Worm (Caenorhabditis elegans): ENCODE measurements around the gene Y81B9A.1.

The Y81B9A.1 gene

ce11 chrX:9172278-9172677 is 20.0 kb upstream of the Y81B9A.1 start, which contains the start of gene B0563.18 (continued):
- no peak for TF ChIP-seq lsy-27 (tag; optimal IDR thresholded peaks at IDR 0.05; ENCODE audit: borderline replicate concordance, insufficient read depth)
- TF ChIP-seq efl-1 (GFP tag; optimal IDR thresholded peaks at IDR 0.05) = no peak

DNA sequence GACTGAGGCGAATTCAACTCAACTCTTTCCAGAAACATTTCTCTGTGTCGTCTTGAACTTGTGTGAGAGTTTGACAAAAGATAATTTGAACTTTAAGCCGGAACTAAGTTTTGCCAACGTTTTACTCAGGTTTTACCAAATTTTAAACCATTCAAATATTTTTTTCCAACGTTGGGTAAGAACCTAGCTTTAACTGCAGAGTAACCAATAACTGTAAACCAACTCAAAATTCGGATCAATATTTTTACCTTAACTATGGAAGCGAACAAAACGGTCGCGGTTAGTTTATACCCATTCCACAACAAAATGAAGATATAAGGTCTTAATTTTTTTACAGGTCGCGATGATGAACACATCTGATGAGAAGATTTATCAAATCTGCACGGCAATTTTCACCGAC is 19.5 kb upstream of the Y81B9A.1 start:
- no peak for TF ChIP-seq Y53F4B.3 (GFP tag; IDR thresholded peaks at IDR 0.05)
- TF ChIP-seq mes-4 (tag; optimal IDR thresholded peaks at IDR 0.05) = no peak
- no peak for TF ChIP-seq F10E7.11 (tag; optimal IDR thresholded peaks at IDR 0.05)
- no peak for TF ChIP-seq let-526 (GFP tag; IDR thresholded peaks at IDR 0.05)
- no peak for TF ChIP-seq F23B12.7 (tag; optimal IDR thresholded peaks at IDR 0.05; ENCODE audit: insufficient read depth)
- no peak for TF ChIP-seq aptf-2 (GFP tag; conservative IDR thresholded peaks at IDR 0.05)
- no peak for TF ChIP-seq F55B11.4 (tag; optimal IDR thresholded peaks at IDR 0.05; ENCODE audit: borderline replicate concordance, insufficient read depth)
- TF ChIP-seq Y79H2A.3 (GFP tag; conservative IDR thresholded peaks at IDR 0.05) = no peak
- no peak for TF ChIP-seq F57C9.4 (tag; optimal IDR thresholded peaks at IDR 0.05)
- no peak for TF ChIP-seq F52B5.7 (tag; optimal IDR thresholded peaks at IDR 0.05)
- TF ChIP-seq bed-2 (GFP tag; IDR thresholded peaks at IDR 0.05) = no peak
- no peak for TF ChIP-seq ZK185.1 (tag; optimal IDR thresholded peaks at IDR 0.05; ENCODE audit: poor library complexity, severe bottlenecking)
- no peak for TF ChIP-seq nhr-120 (GFP tag; IDR thresholded peaks at IDR 0.05)
- no peak for TF ChIP-seq gei-17 (GFP tag; optimal IDR thresholded peaks at IDR 0.05)

- TF ChIP-seq madf-3 (GFP tag; IDR thresholded peaks at IDR 0.05) = no peak
- no peak for TF ChIP-seq aptf-2 (GFP tag; conservative IDR thresholded peaks at IDR 0.05)
- TF ChIP-seq nhr-80 (tag; optimal IDR thresholded peaks at IDR 0.05) = no peak
- no peak for TF ChIP-seq F49E8.2 (tag; optimal IDR thresholded peaks at IDR 0.05; ENCODE audit: insufficient read depth)
- TF ChIP-seq ztf-18 (tag; optimal IDR thresholded peaks at IDR 0.05) = no peak
- TF ChIP-seq unc-62 (GFP tag; optimal IDR thresholded peaks at IDR 0.05) = no peak
- TF ChIP-seq sptf-2 (GFP tag; optimal IDR thresholded peaks at IDR 0.05) = no peak
- no peak for TF ChIP-seq nfya-2 (GFP tag; IDR thresholded peaks at IDR 0.05)
- no peak for TF ChIP-seq snpc-1.3 (tag; optimal IDR thresholded peaks at IDR 0.05; ENCODE audit: insufficient read depth)
- no peak for TF ChIP-seq let-526 (GFP tag; IDR thresholded peaks at IDR 0.05)
These were observed 17.8 kb upstream of the Y81B9A.1 start, which contains the start of gene B0563.8 for ce11 chrX:9174409-9174808. B0563.8 (minus strand) TSS chrX:9174509.

DNA sequence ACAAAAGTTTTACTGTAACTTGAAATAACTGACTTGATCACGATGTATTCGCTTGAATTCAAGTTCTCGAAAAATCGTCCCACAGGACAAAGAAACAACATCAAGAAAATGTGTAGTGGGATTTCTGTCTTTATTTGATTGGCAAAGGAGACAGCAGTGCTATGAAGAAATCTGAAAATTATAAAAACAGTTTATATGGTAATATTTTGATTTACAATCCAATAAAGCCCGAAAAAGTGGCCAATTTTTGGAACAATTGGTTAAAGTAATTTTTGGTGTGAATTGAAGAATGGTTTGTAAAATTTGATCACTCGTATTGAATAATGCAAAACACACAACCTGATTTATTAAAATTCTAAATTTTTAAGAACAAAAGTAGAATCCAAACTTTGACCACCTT is 11.4 kb upstream of the Y81B9A.1 start, which contains the start of gene Y81B9A.4:
Gene Y81B9A.4 (minus strand): TSS at position 101 of the 400 bp plus-strand sequence.
- no peak for TF ChIP-seq ztf-18 (tag; optimal IDR thresholded peaks at IDR 0.05)
- no peak for TF ChIP-seq ekl-4 (GFP tag; IDR thresholded peaks at IDR 0.05)
- TF ChIP-seq nfya-1 (tag; optimal IDR thresholded peaks at IDR 0.05; ENCODE audit: borderline replicate concordance, insufficient read depth) = no peak
- no peak for TF ChIP-seq atf-7 (tag; optimal IDR thresholded peaks at IDR 0.05)
- no peak for TF ChIP-seq die-1 (tag; optimal IDR thresholded peaks at IDR 0.05)
- TF ChIP-seq zim-3 (tag; optimal IDR thresholded peaks at IDR 0.05) = no peak
- no peak for TF ChIP-seq madf-3 (GFP tag; IDR thresholded peaks at IDR 0.05)
- TF ChIP-seq B0035.1 (tag; optimal IDR thresholded peaks at IDR 0.05) = no peak
- TF ChIP-seq aptf-3 (GFP tag; IDR thresholded peaks at IDR 0.05) = no peak
- no peak for TF ChIP-seq ztf-28 (GFP tag; IDR thresholded peaks at IDR 0.05)
- no peak for TF ChIP-seq let-607 (tag; optimal IDR thresholded peaks at IDR 0.05)
- TF ChIP-seq nhr-90 (tag; optimal IDR thresholded peaks at IDR 0.05) = no peak
